Worm (Caenorhabditis elegans) whole organism, young adult: ENCODE results near the gene math-26.

Experiments
- D2030.7 ChIP-seq: fragments of 200-800 bp; sonication (Bioruptor generic); IDR thresholded peaks from 2 replicates; pipeline ENCODE4 v1.3.6; 2022; ENCODE audit warnings: missing genetic modification reagents, missing genetic modification characterization, missing compliant biosample characterization
- K11D2.4 ChIP-seq: fragments of 200-800 bp; sonication (Bioruptor generic); IDR thresholded peaks from 2 replicates; pipeline ENCODE4 v1.3.6; 2022; ENCODE audit warnings: missing genetic modification reagents, missing genetic modification characterization, missing compliant biosample characterization
- T26A5.8 ChIP-seq: sonication (generic microtip); optimal IDR thresholded peaks from 2 replicates; lab custom pipeline; 2016; ENCODE audit warnings: missing genetic modification characterization, missing compliant biosample characterization
- Y53G8AR.9 ChIP-seq: fragments of 200-800 bp; sonication (Bioruptor generic); conservative IDR thresholded peaks from 2 replicates; pipeline ENCODE4 v1.3.6; 2022; ENCODE audit warnings: missing genetic modification reagents, missing genetic modification characterization, missing compliant biosample characterization
- Y95B8A.8 ChIP-seq: fragments of 200-800 bp; sonication (Bioruptor generic); IDR thresholded peaks from 2 replicates; pipeline ENCODE4 v1.3.6; 2022; ENCODE audit warnings: missing genetic modification reagents, missing genetic modification characterization, missing compliant biosample characterization
- ama-1 ChIP-seq, 3 experiments: fragments of 150-350 bp in 1 of 3; sonication (generic microtip) in 2 of 3; optimal IDR thresholded peaks; 2 replicates each; lab custom pipeline; 2014 to 2018; ENCODE audit warnings: missing biosample characterization in 2 of 3, missing genetic modification characterization in 2 of 3, missing genetic modification reagents in 2 of 3
- aptf-3 ChIP-seq: fragments of 200-800 bp; sonication (Bioruptor generic); IDR thresholded peaks from 2 replicates; pipeline ENCODE4 v1.3.6; 2022; ENCODE audit warnings: missing genetic modification characterization, missing compliant biosample characterization
- attf-5 ChIP-seq: fragments of 200-800 bp; sonication (Bioruptor generic); optimal IDR thresholded peaks from 2 replicates; lab custom pipeline; 2018; ENCODE audit warnings: mild to moderate bottlenecking, missing genetic modification characterization, missing compliant biosample characterization
- attf-6 ChIP-seq: fragments of 200-800 bp; sonication (Bioruptor generic); IDR thresholded peaks from 2 replicates; pipeline ENCODE4 v1.3.6; 2022; ENCODE audit warnings: missing genetic modification reagents, missing genetic modification characterization, missing compliant biosample characterization
- ccch-3 ChIP-seq: fragments of 200-800 bp; sonication (Bioruptor generic); optimal IDR thresholded peaks from 2 replicates; lab custom pipeline; 2018; ENCODE audit warnings: mild to moderate bottlenecking, missing genetic modification characterization, missing compliant biosample characterization
- cebp-2 ChIP-seq: fragments of 200-800 bp; sonication (Bioruptor generic); IDR thresholded peaks from 2 replicates; pipeline ENCODE4 v1.3.6; 2022; ENCODE audit warnings: missing genetic modification characterization, missing compliant biosample characterization
- ceh-27 ChIP-seq: fragments of 200-800 bp; sonication (Bioruptor generic); optimal IDR thresholded peaks from 2 replicates; lab custom pipeline; 2018; ENCODE audit warnings: mild to moderate bottlenecking, missing genetic modification characterization, moderate library complexity, missing compliant biosample characterization
- ceh-40 ChIP-seq: fragments of 200-800 bp; sonication (Bioruptor generic); IDR thresholded peaks from 2 replicates; pipeline ENCODE4 v1.3.6; 2022; ENCODE audit warnings: missing genetic modification characterization, missing compliant biosample characterization
- ceh-79 ChIP-seq: sonication (generic microtip); optimal IDR thresholded peaks from 2 replicates; lab custom pipeline; 2017; ENCODE audit warnings: mild to moderate bottlenecking, missing genetic modification characterization, missing compliant biosample characterization
- dox-1 ChIP-seq: fragments of 200-800 bp; sonication (Bioruptor generic); IDR thresholded peaks from 2 replicates; pipeline ENCODE4 v1.3.6; 2022; ENCODE audit warnings: missing genetic modification reagents, missing genetic modification characterization, missing compliant biosample characterization
- efl-1 ChIP-seq: fragments of 150-350 bp; optimal IDR thresholded peaks from 2 replicates; lab custom pipeline; 2014; ENCODE audit warnings: missing biosample characterization, missing genetic modification reagents, missing genetic modification characterization
- him-1 ChIP-seq: sonication (generic microtip); optimal IDR thresholded peaks from 2 replicates; lab custom pipeline; 2016; ENCODE audit warnings: missing genotype, missing genetic modification reagents, missing genetic modification characterization, missing compliant biosample characterization
- lag-1 ChIP-seq: fragments of 200-800 bp; sonication (Bioruptor generic); IDR thresholded peaks from 2 replicates; pipeline ENCODE4 v1.3.6; 2022; ENCODE audit warnings: missing genetic modification reagents, missing genetic modification characterization, missing compliant biosample characterization
- lin-54 ChIP-seq: fragments of 200-800 bp; sonication (Bioruptor generic); optimal IDR thresholded peaks from 2 replicates; lab custom pipeline; 2018; ENCODE audit warnings: mild to moderate bottlenecking, missing genetic modification characterization, missing compliant biosample characterization
- lsy-27 ChIP-seq: sonication (generic microtip); optimal IDR thresholded peaks from 2 replicates; lab custom pipeline; 2017; ENCODE audit warnings: missing genetic modification characterization, mild to moderate bottlenecking, missing compliant biosample characterization, antibody characterized with exemption, missing genotype, borderline replicate concordance; ENCODE audit not compliant: insufficient read depth
- madf-10 ChIP-seq: sonication (generic microtip); optimal IDR thresholded peaks from 2 replicates; lab custom pipeline; 2016; ENCODE audit warnings: mild to moderate bottlenecking, missing genetic modification characterization, missing compliant biosample characterization
- mes-4 ChIP-seq: sonication (generic microtip); optimal IDR thresholded peaks from 2 replicates; lab custom pipeline; 2016; ENCODE audit warnings: missing genotype, missing genetic modification characterization, missing compliant biosample characterization
- nfya-1 ChIP-seq: sonication (generic microtip); optimal IDR thresholded peaks from 2 replicates; lab custom pipeline; 2017; ENCODE audit warnings: antibody characterized with exemption, missing compliant biosample characterization, missing genetic modification characterization, borderline replicate concordance; ENCODE audit not compliant: insufficient read depth
- nfyb-1 ChIP-seq: fragments of 200-800 bp; sonication (Bioruptor generic); IDR thresholded peaks from 2 replicates; pipeline ENCODE4 v1.3.6; 2022; ENCODE audit warnings: missing genetic modification reagents, missing genetic modification characterization, missing compliant biosample characterization
- nhr-179 ChIP-seq: sonication (generic microtip); optimal IDR thresholded peaks from 2 replicates; lab custom pipeline; 2016; ENCODE audit warnings: mild to moderate bottlenecking, missing genetic modification characterization, missing compliant biosample characterization
- nhr-80 ChIP-seq: sonication (generic microtip); optimal IDR thresholded peaks from 2 replicates; lab custom pipeline; 2016; ENCODE audit warnings: missing genetic modification characterization, missing compliant biosample characterization
- repo-1 ChIP-seq: sonication (generic microtip); optimal IDR thresholded peaks from 2 replicates; lab custom pipeline; 2017; ENCODE audit warnings: mild to moderate bottlenecking, missing genetic modification characterization, missing compliant biosample characterization
- snpc-1.1 ChIP-seq: sonication (generic microtip); optimal IDR thresholded peaks from 2 replicates; lab custom pipeline; 2017; ENCODE audit warnings: missing genetic modification characterization, mild to moderate bottlenecking, missing compliant biosample characterization, antibody characterized with exemption, moderate library complexity, missing genotype, missing genetic modification reagents; ENCODE audit not compliant: insufficient read depth
- snpc-3.4 ChIP-seq: sonication (generic microtip); optimal IDR thresholded peaks from 2 replicates; lab custom pipeline; 2017; ENCODE audit warnings: missing genetic modification characterization, mild to moderate bottlenecking, missing compliant biosample characterization, antibody characterized with exemption, moderate library complexity, missing genotype, missing genetic modification reagents
- sptf-2 ChIP-seq: fragments of 200-800 bp; sonication (Bioruptor generic); optimal IDR thresholded peaks from 2 replicates; lab custom pipeline; 2018; ENCODE audit warnings: mild to moderate bottlenecking, missing genetic modification characterization, missing compliant biosample characterization
- tbx-9 ChIP-seq: sonication (generic microtip); optimal IDR thresholded peaks from 2 replicates; lab custom pipeline; 2016; ENCODE audit warnings: borderline replicate concordance, missing genetic modification characterization, inconsistent platforms, missing compliant biosample characterization
- unc-130 ChIP-seq: sonication (generic microtip); optimal IDR thresholded peaks from 2 replicates; lab custom pipeline; 2016; ENCODE audit warnings: missing genetic modification reagents, missing genetic modification characterization, missing compliant biosample characterization
- zfh-2 ChIP-seq: fragments of 200-800 bp; sonication (Bioruptor generic); conservative IDR thresholded peaks from 2 replicates; pipeline ENCODE4 v1.3.6; 2022; ENCODE audit warnings: missing genetic modification reagents, missing genetic modification characterization, missing compliant biosample characterization
- zim-3 ChIP-seq: sonication (generic microtip); optimal IDR thresholded peaks from 2 replicates; lab custom pipeline; 2017; ENCODE audit warnings: mild to moderate bottlenecking, missing genetic modification characterization, moderate library complexity, missing compliant biosample characterization
- ztf-18 ChIP-seq: sonication (generic microtip); optimal IDR thresholded peaks from 2 replicates; lab custom pipeline; 2016; ENCODE audit warnings: missing genotype, mild to moderate bottlenecking, missing genetic modification characterization, missing compliant biosample characterization
- ztf-28 ChIP-seq: fragments of 200-800 bp; sonication (Bioruptor generic); IDR thresholded peaks from 2 replicates; pipeline ENCODE4 v1.3.6; 2022; ENCODE audit warnings: missing genetic modification reagents, missing genetic modification characterization, missing compliant biosample characterization
- ztf-3 ChIP-seq: fragments of 200-800 bp; sonication (Bioruptor generic); optimal IDR thresholded peaks from 2 replicates; lab custom pipeline; 2018; ENCODE audit warnings: mild to moderate bottlenecking, missing genetic modification characterization, missing compliant biosample characterization
- ztf-6 ChIP-seq: fragments of 200-800 bp; sonication (Bioruptor generic); IDR thresholded peaks from 2 replicates; pipeline ENCODE4 v1.3.6; 2022; ENCODE audit warnings: missing genetic modification reagents, missing genetic modification characterization, missing compliant biosample characterization

Gene math-26

DNA sequence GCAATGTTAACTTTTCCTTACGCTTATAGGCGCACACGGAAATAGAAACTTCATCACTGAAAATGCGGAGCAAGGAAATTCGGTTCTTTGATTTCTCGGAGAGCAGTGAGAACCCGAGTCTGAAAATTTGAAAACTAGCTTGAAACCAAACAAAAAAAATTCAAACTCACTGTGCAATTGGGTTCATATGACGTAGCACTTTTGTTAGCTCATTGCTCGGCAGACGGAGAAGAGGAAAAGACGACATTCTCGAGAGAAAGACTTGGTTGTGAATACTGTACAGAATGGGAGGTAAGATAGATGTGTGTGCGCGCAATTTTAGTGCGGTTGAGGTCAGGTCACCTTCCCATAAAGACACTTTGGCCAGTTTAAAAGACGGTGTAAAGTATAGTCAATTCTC is 21.0 kb upstream of the math-26 start, which contains the start of the genes F36H5.13 and F36H5.8 (continued):
- TF ChIP-seq ztf-18 (tag; lab: Kevin White, UChicago) (no peak), repo-1 (tag; lab: Kevin White, UChicago) (no peak), ztf-6 (GFP tag; lab: Robert Waterston, UW) (no peak)

DNA sequence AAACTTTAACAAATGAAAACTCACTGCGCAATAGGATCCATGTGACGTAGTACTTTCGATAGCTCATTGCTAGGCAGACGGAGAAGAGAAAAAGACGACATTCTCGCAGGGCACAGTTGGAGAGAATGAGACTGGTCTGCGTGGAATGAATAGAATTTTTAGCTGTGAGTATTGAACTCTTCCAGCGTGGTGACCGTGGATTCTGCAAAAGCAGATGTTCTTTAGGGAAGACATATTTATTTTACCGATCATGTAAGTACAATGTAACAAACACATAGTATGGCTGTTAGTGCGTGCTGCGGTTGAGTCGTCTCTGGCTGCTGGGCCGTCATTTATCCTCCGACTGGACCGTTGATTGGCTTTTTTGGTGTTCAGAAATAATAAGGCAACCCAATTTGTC is 18.5 kb upstream of the math-26 start, which contains the start of gene F36H5.9:
TSS of gene F36H5.9 (minus strand) at position 101 of the 400 bp plus-strand sequence.
- TF ChIP-seq snpc-1.1 (tag; lab: Kevin White, UChicago) (no peak), aptf-3 (no peak)

DNA sequence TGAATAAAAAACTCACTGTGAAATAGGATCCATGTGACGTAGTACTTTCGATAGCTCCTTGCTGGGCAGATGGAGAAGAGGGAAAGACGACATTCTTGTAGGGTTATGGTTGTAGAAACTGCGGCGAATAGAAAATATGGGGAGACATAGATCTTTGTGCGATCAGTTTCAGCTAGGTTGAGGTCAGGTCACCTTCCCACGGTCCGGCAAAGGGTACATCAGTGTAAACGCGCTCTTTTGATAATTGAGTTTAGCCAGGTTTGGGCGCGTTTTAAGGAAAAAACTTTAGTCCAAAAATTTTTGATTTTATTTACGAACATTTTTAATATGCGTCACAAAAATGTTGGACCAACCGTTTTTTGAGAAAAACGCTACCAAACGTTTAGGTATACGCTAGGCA is 15.4 kb upstream of the math-26 start, which contains the start of gene F36H5.17:
TSS of gene F36H5.17 (minus strand) at position 101 of the 400 bp plus-strand sequence.
- TF ChIP-seq T26A5.8 (tag; lab: Kevin White, UChicago) (no peak), lag-1 (no peak)

DNA sequence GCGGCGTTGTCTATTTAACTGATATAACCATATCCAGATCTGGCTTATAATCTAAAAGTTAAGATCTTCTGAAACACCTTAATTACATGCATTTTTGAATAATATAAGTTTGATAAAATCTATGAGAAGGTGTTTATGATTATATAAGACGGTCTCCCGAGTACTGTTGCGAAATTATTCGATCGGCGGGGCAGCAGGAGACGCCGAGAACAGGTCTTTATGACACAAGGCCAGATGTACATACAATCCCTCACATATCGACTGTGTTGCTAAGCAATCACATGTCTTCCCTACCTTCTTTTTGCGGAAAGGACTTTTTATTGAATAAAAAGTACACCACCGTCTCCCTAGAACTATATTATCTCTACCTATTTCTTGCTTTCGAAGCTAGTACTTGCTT is 14.9 kb upstream of the math-26 start, which contains the start of gene fbxb-53:
TSS of gene fbxb-53 (plus strand) at position 301 of the 400 bp plus-strand sequence.
- no peak for TF ChIP-seq attf-6 (GFP tag; lab: Robert Waterston, UW)
- TF ChIP-seq nfyb-1 (GFP tag; lab: Robert Waterston, UW), result no peak
- no peak for TF ChIP-seq cebp-2 (GFP tag; lab: Robert Waterston, UW)
- no peak for TF ChIP-seq ceh-79 (tag; lab: Kevin White, UChicago)
- TF ChIP-seq, all 124 proteins: peak for 0

DNA sequence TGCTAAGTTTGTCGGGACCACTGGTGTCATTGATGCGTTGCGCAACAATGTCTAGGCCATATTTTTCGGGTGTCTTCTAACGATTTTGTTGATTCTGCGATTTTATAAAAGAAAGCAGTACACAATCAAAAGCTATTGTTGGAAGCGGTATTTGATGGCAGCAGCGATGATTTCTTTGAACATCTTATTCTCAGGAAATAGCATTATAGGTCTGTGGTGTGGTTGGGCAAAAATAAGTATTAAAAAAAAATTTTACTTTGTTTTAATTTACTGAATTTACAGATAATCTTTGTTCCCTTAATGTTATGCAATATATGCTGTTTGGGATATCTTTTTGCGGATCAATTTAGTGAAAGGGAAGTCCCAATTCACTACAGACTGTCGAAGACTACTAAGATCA is 14.4 kb upstream of the math-26 start, which contains the start of gene F36H5.10:
TSS of gene F36H5.10 (plus strand) at position 301 of the 400 bp plus-strand sequence.
- TF ChIP-seq nhr-80 (tag; lab: Kevin White, UChicago), result no peak
- TF ChIP-seq cebp-2 (GFP tag; lab: Robert Waterston, UW), result no peak
- TF ChIP-seq attf-5 (GFP tag; lab: Kevin White, UChicago), result no peak
- TF ChIP-seq zim-3 (tag; lab: Kevin White, UChicago), result no peak
- no peak for TF ChIP-seq tbx-9 (tag; lab: Kevin White, UChicago)
- TF ChIP-seq lin-54 (GFP tag; lab: Kevin White, UChicago), result no peak
- TF ChIP-seq snpc-3.4, result no peak
- TF ChIP-seq efl-1 (GFP tag; lab: Kevin White, UChicago), result no peak
- TF ChIP-seq Y53G8AR.9 (GFP tag; lab: Robert Waterston, UW), result no peak
- TF ChIP-seq lsy-27 (tag; lab: Kevin White, UChicago), result no peak
- TF ChIP-seq nhr-179 (tag; lab: Kevin White, UChicago), result no peak

DNA sequence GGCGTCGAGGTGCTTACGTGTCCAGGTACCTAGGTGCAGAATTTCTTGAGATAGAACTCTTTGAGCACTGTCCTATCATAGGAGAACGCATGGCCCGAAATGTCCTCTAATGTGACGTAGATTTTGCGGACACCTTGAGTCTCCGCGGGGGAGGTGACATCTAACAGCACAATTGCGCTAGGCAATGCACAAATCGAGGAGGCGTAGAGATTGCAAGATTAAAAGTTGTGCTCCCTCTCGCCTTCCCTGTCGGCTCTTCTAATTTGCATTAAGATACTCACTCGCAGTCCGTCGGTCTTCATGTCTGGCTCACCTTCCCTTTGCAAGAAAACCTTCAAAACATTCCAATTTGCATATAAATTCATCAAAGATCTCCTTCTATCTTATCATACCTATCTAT is 11.8 kb upstream of the math-26 start, which contains the start of gene F36H5.18:
TSS of gene F36H5.18 (plus strand) at position 301 of the 400 bp plus-strand sequence.
- TF ChIP-seq madf-10 (tag; lab: Kevin White, UChicago), result no peak
- TF ChIP-seq ceh-27, result no peak
- TF ChIP-seq zfh-2 (GFP tag; lab: Robert Waterston, UW), result no peak
- no peak for TF ChIP-seq dox-1 (GFP tag; lab: Robert Waterston, UW)
- TF ChIP-seq K11D2.4, result no peak
- no peak for TF ChIP-seq mes-4 (tag; lab: Kevin White, UChicago)
- TF ChIP-seq him-1, result no peak

DNA sequence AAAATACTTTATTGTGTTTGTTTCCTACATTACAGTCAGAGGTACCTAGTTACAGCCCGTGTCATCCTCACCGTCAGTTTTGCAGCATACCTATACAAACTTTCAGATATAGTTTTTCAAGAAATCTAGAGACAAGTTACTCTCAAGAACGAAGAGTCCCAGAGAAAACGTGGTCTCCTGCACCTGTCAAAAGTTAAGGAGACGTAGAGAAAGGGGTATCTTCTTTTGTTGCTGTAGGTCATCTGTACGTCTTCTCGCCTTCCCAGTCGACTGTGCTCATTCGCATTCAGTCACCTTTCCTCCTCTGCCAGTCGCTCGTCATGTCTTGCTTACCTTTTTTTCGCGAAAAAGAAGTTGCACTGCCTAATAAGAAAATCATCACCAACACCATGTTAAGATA is 9.9 kb upstream of the math-26 start, which contains the start of gene F36H5.4:
TSS of gene F36H5.4 (plus strand) at position 301 of the 400 bp plus-strand sequence.
- TF ChIP-seq nfya-1 (tag; lab: Kevin White, UChicago), result no peak
- TF ChIP-seq ztf-28, result no peak
- TF ChIP-seq D2030.7 (GFP tag; lab: Robert Waterston, UW), result no peak
- no peak for TF ChIP-seq Y95B8A.8 (GFP tag; lab: Robert Waterston, UW)
- TF ChIP-seq ccch-3 (GFP tag; lab: Kevin White, UChicago), result no peak
- TF ChIP-seq mes-4 (tag; lab: Kevin White, UChicago), result no peak
- no peak for TF ChIP-seq ceh-40 (GFP tag; lab: Robert Waterston, UW)
- TF ChIP-seq sptf-2 (GFP tag; lab: Kevin White, UChicago), result no peak
- no peak for TF ChIP-seq ama-1 (optimal IDR thresholded peaks at IDR 0.05; lab: Kevin White, UChicago)
- TF ChIP-seq ama-1 (GFP tag; optimal IDR thresholded peaks at IDR 0.05; lab: Kevin White, UChicago), result no peak
- TF ChIP-seq ztf-3 (GFP tag; lab: Kevin White, UChicago), result no peak
- TF ChIP-seq unc-130 (GFP tag; lab: Kevin White, UChicago), result no peak
- TF ChIP-seq efl-1 (GFP tag; lab: Kevin White, UChicago), result no peak
